Fruit fly (Drosophila melanogaster): ENCODE data around the gene Eip74EF.
A peak's percentile ranks its signal among the peaks of the same experiment; 100 is the strongest.

Gene Eip74EF

DNA sequence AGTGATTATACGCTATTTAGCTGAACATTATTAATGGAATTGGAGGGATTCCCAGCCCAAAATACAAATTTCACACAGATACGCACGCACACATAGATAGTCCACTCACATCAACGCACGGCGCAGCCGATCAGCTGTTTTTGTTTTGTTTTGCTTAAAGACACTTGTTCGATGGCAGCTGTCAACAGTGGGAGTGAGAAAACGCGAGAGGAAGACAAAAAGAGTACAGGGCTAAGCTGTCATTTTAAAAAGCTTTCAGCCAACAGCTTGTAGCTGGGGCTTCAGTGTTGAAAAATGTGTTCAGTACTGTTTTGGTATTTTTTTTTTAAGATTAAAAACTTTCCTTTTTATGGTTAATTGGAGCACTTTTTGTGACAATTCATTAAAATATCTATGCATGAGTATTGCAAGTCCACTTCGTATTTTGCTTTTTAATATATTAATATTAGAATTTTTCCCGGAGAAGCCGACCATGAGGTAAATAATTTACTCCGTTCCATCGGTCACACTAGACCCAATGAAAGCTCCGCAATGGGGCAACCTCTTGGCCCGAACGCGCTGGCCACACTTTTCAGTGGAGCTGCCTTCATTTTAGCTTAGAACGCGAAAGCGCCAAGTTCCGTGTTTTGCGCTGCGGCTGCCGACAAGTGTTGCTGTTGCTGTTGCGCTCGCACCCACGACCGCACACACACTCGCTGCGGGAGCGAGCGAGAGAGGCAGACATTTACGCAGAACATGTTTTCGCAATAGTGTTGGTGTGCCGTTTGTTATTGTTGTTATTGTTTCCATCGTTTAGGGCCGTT, 86.0 kb downstream of the Eip74EF start (continued):
- TF ChIP-seq Dfd (GFP tag; optimal IDR thresholded peaks at IDR 0.05) (no peak), CG4282 (GFP tag; optimal IDR thresholded peaks at IDR 0.05) (no peak), CG1832 (GFP tag; optimal IDR thresholded peaks at IDR 0.05) (peak; percentile 93), H2.0 (GFP tag; IDR thresholded peaks at IDR 0.05) (0 out of 2 replicates have a peak, but pooled peaks have one; percentile 28), Hmx (GFP tag; optimal IDR thresholded peaks at IDR 0.05) (no peak), hkb (optimal IDR thresholded peaks at IDR 0.05) (peak; percentile 51), hkb (GFP tag; IDR thresholded peaks at IDR 0.05) (0 out of 2 replicates have a peak, but pooled peaks have one; percentile 33), Bgb (GFP tag; IDR thresholded peaks at IDR 0.05; ENCODE audit: partially characterized antibody) (peak; percentile 79), CG12155 (GFP tag; optimal IDR thresholded peaks at IDR 0.05) (peak; percentile 37), zfh2 (GFP tag; optimal IDR thresholded peaks at IDR 0.05) (peak; percentile 47), btn (GFP tag; optimal IDR thresholded peaks at IDR 0.05) (peak; percentile 23), dm (GFP tag; optimal IDR thresholded peaks at IDR 0.05) (peak; percentile 2), CG18764 (GFP tag; optimal IDR thresholded peaks at IDR 0.05) (peak; percentile 49), twi (tag; optimal IDR thresholded peaks at IDR 0.05) (no peak), CG9817 (tag; optimal IDR thresholded peaks at IDR 0.05) (no peak), ash1 (GFP tag; optimal IDR thresholded peaks at IDR 0.05) (peak; percentile 45), CG12744 (GFP tag; optimal IDR thresholded peaks at IDR 0.05) (no peak), CG7839 (tag; optimal IDR thresholded peaks at IDR 0.05) (peak; percentile 36), Dref (GFP tag; IDR thresholded peaks at IDR 0.05) (no peak; the same call in 1 of the 2 replicates), GATAe (GFP tag; conservative IDR thresholded peaks at IDR 0.05) (no peak), fu2 (GFP tag; optimal IDR thresholded peaks at IDR 0.05) (peak; percentile 30), CG15269 (tag; optimal IDR thresholded peaks at IDR 0.05) (peak; percentile 22), Elba2 (GFP tag; optimal IDR thresholded peaks at IDR 0.05) (no peak), CG13424 (tag; optimal IDR thresholded peaks at IDR 0.05) (peak; percentile 47), CG11560 (tag; IDR thresholded peaks at IDR 0.05) (no peak), otp (GFP tag; IDR thresholded peaks at IDR 0.05) (peak; percentile 44; the same call in 1 of the 3 replicates), CG34376 (GFP tag; optimal IDR thresholded peaks at IDR 0.05) (peak; percentile 57), tgo (GFP tag; IDR thresholded peaks at IDR 0.05) (peak; percentile 26; the same call in 1 of the 3 replicates), abd-A (tag; optimal IDR thresholded peaks at IDR 0.05) (peak; percentile 80), CG7987 (GFP tag; optimal IDR thresholded peaks at IDR 0.05) (peak; percentile 51), CG17361 (GFP tag; IDR thresholded peaks at IDR 0.05) (peak; percentile 48; the same call in 2 of the 3 replicates), bcd (GFP tag; optimal IDR thresholded peaks at IDR 0.05) (peak; percentile 57), CG7556 (GFP tag; optimal IDR thresholded peaks at IDR 0.05) (peak; percentile 42), gce (GFP tag; IDR thresholded peaks at IDR 0.05) (peak; percentile 44; the same call in 1 of the 3 replicates), CG4328 (GFP tag; optimal IDR thresholded peaks at IDR 0.05) (peak; percentile 21), CG15073 (GFP tag; optimal IDR thresholded peaks at IDR 0.05) (no peak), CG6272 (GFP tag; IDR thresholded peaks at IDR 0.05) (0 out of 2 replicates have a peak, but pooled peaks have one; percentile 26), ci (GFP tag; IDR thresholded peaks at IDR 0.05) (peak; percentile 53; the same call in 2 of the 3 replicates), Hr51 (GFP tag; optimal IDR thresholded peaks at IDR 0.05) (peak; percentile 52 to 56), bbx (GFP tag; IDR thresholded peaks at IDR 0.05; ENCODE audit: partially characterized antibody) (peak; percentile 62), Hr39 (optimal IDR thresholded peaks at IDR 0.05) (no peak), CG18619 (GFP tag; optimal IDR thresholded peaks at IDR 0.05) (peak; percentile 33), pho (GFP tag; optimal IDR thresholded peaks at IDR 0.05) (peak; percentile 31), az2 (GFP tag; optimal IDR thresholded peaks at IDR 0.05) (peak; percentile 48), amos (GFP tag; IDR thresholded peaks at IDR 0.05; ENCODE audit: partially characterized antibody) (peak; percentile 49; the same call in 1 of the 2 replicates), CG17328 (GFP tag; IDR thresholded peaks at IDR 0.05) (no peak), CG12391 (tag; optimal IDR thresholded peaks at IDR 0.05) (peak; percentile 57), sisA (GFP tag; IDR thresholded peaks at IDR 0.05) (peak; percentile 30; the same call in 1 of the 2 replicates), CG6683 (GFP tag; optimal IDR thresholded peaks at IDR 0.05) (peak; percentile 34)
